Worm (Caenorhabditis elegans) whole organism, L3 larva: ENCODE results near the gene cav-2.

Experiments used
- elt-2 ChIP-seq: sonication (generic microtip); optimal IDR thresholded peaks from 2 replicates; lab custom pipeline; 2016; ENCODE audit warnings: missing genetic modification reagents, mild to moderate bottlenecking, missing genetic modification characterization, missing compliant biosample characterization
- eor-1 ChIP-seq, 2 experiments: fragments of 150-350 bp; optimal IDR thresholded peaks; 2 replicates each; lab custom pipeline; 2014 to 2018; ENCODE audit warnings: missing biosample characterization in 2 of 2, missing genetic modification characterization in 2 of 2
- pqm-1 ChIP-seq: fragments of 150-350 bp; optimal IDR thresholded peaks from 2 replicates; lab custom pipeline; 2017; ENCODE audit warnings: missing biosample characterization, missing genetic modification characterization, inconsistent platforms
- sea-2 ChIP-seq: fragments of 150-350 bp; sonication (generic microtip); optimal IDR thresholded peaks from 4 replicates; lab custom pipeline; 2014; ENCODE audit warnings: missing biosample characterization, missing genetic modification reagents, missing genetic modification characterization
- skn-1 ChIP-seq: fragments of 150-350 bp; optimal IDR thresholded peaks from 2 replicates; lab custom pipeline; 2014; ENCODE audit warnings: missing biosample characterization, missing genetic modification characterization
- zag-1 ChIP-seq: fragments of 150-350 bp; optimal IDR thresholded peaks from 2 replicates; lab custom pipeline; 2014; ENCODE audit warnings: missing biosample characterization, missing genetic modification characterization

ce11 chrV:13600882-13601281 lies 44.0 kb downstream of the cav-2 start, which contains the start of gene rdy-2:
- no peak for TF ChIP-seq zag-1 (tag; lab: Kevin White, UChicago)
- no peak for TF ChIP-seq skn-1 (tag; lab: Kevin White, UChicago)
- no peak for TF ChIP-seq sea-2 (GFP tag; lab: Kevin White, UChicago)
- no peak for TF ChIP-seq elt-2 (tag; lab: Kevin White, UChicago)
- no peak for TF ChIP-seq eor-1 (tag; optimal IDR thresholded peaks at IDR 0.05; lab: Kevin White, UChicago)
- TF ChIP-seq pqm-1 (tag; lab: Kevin White, UChicago), result no peak
